Fruit fly (Drosophila melanogaster) whole organism, embryonic: ENCODE results near the gene corto.

Experiments used
- Atf3 ChIP-seq: fragments of 200-800 bp; sonication (Bioruptor generic); optimal IDR thresholded peaks from 3 replicates; lab custom pipeline; 2016; ENCODE audit warnings: missing biosample characterization, missing genetic modification characterization
- Atf6 ChIP-seq: fragments of 200-800 bp; sonication (Bioruptor generic); IDR thresholded peaks from 2 replicates; pipeline ENCODE4 v1.3.6; 2022; ENCODE audit warnings: missing biosample characterization, missing genetic modification characterization
- CG11085 ChIP-seq: fragments of 200-800 bp; sonication (Bioruptor generic); IDR thresholded peaks from 2 replicates; pipeline ENCODE4 v1.3.6; 2022; ENCODE audit warnings: missing biosample characterization, missing genetic modification characterization
- CG14710 ChIP-seq: fragments of 200-800 bp; sonication (Bioruptor generic); optimal IDR thresholded peaks from 3 replicates; lab custom pipeline; 2019; ENCODE audit warnings: missing biosample characterization, mild to moderate bottlenecking, missing genetic modification characterization, moderate library complexity
- CG1529 ChIP-seq: fragments of 200-800 bp; sonication (Bioruptor generic); optimal IDR thresholded peaks from 3 replicates; lab custom pipeline; 2018; ENCODE audit warnings: missing biosample characterization, missing genetic modification characterization
- CG18764 ChIP-seq: fragments of 200-800 bp; sonication (Bioruptor generic); optimal IDR thresholded peaks from 3 replicates; lab custom pipeline; 2016; ENCODE audit warnings: missing biosample characterization, missing genetic modification characterization
- CG2116 ChIP-seq: fragments of 200-800 bp; sonication (Bioruptor generic); optimal IDR thresholded peaks from 3 replicates; lab custom pipeline; 2018; ENCODE audit warnings: missing biosample characterization, mild to moderate bottlenecking, missing genetic modification characterization
- CG3838 ChIP-seq: fragments of 200-800 bp; sonication (Bioruptor generic); optimal IDR thresholded peaks from 3 replicates; lab custom pipeline; 2016; ENCODE audit warnings: missing biosample characterization, missing genetic modification characterization
- CG4617 ChIP-seq: fragments of 200-800 bp; sonication (Bioruptor generic); optimal IDR thresholded peaks from 3 replicates; lab custom pipeline; 2016; ENCODE audit warnings: missing biosample characterization, missing genetic modification characterization, borderline replicate concordance
- CG6654 ChIP-seq: fragments of 200-800 bp; sonication (Bioruptor generic); optimal IDR thresholded peaks from 2 replicates; lab custom pipeline; 2017; ENCODE audit warnings: missing biosample characterization, mild to moderate bottlenecking, missing genetic modification characterization
- CG6683 ChIP-seq: fragments of 200-800 bp; sonication (Bioruptor generic); optimal IDR thresholded peaks from 2 replicates; lab custom pipeline; 2017; ENCODE audit warnings: missing biosample characterization, mild to moderate bottlenecking, missing genetic modification characterization, missing genetic modification reagents
- CG7928 ChIP-seq: fragments of 200-800 bp; sonication (Bioruptor generic); optimal IDR thresholded peaks from 2 replicates; lab custom pipeline; 2017; ENCODE audit warnings: missing biosample characterization, mild to moderate bottlenecking, missing genetic modification characterization
- CG8089 ChIP-seq: fragments of 200-800 bp; sonication (Bioruptor generic); optimal IDR thresholded peaks from 3 replicates; lab custom pipeline; 2016; ENCODE audit warnings: missing biosample characterization, missing genetic modification characterization
- CG8281 ChIP-seq: fragments of 200-800 bp; sonication (Bioruptor generic); optimal IDR thresholded peaks from 2 replicates; lab custom pipeline; 2018; ENCODE audit warnings: missing biosample characterization, mild to moderate bottlenecking, missing genetic modification characterization, moderate library complexity
- CG8388 ChIP-seq: fragments of 200-800 bp; sonication (Bioruptor generic); optimal IDR thresholded peaks from 2 replicates; lab custom pipeline; 2019; ENCODE audit warnings: missing biosample characterization, mild to moderate bottlenecking, missing genetic modification characterization, moderate library complexity
- CG8478 ChIP-seq: fragments of >200 bp; optimal IDR thresholded peaks from 2 replicates; lab custom pipeline; 2018
- Dbx ChIP-seq: fragments of 200-800 bp; sonication (Bioruptor generic); IDR thresholded peaks from 3 replicates; pipeline ENCODE4 v1.3.6; 2022; ENCODE audit warnings: missing biosample characterization, missing genetic modification characterization
- Doc2 ChIP-seq: fragments of 200-800 bp; sonication (Bioruptor generic); IDR thresholded peaks from 2 replicates; pipeline ENCODE4 v1.3.6; 2022; ENCODE audit warnings: missing biosample characterization, missing genetic modification characterization
- Doc3 ChIP-seq: fragments of 200-800 bp; sonication (Bioruptor generic); IDR thresholded peaks from 3 replicates; pipeline ENCODE4 v1.3.6; 2022; ENCODE audit warnings: missing biosample characterization, missing genetic modification characterization; ENCODE audit not compliant: partially characterized antibody
- ERR ChIP-seq: fragments of 200-800 bp; sonication (Bioruptor generic); optimal IDR thresholded peaks from 2 replicates; lab custom pipeline; 2016; ENCODE audit warnings: missing biosample characterization, missing genetic modification characterization
- GATAe ChIP-seq: fragments of 200-800 bp; sonication (Bioruptor generic); conservative IDR thresholded peaks from 2 replicates; pipeline ENCODE4 v1.3.6; 2022; ENCODE audit warnings: missing biosample characterization, missing genetic modification characterization
- H15 ChIP-seq: fragments of 200-800 bp; sonication (Bioruptor generic); IDR thresholded peaks from 3 replicates; pipeline ENCODE4 v1.3.6; 2022; ENCODE audit warnings: missing biosample characterization, missing genetic modification characterization
- HLH54F ChIP-seq: fragments of 200-800 bp; sonication (Bioruptor generic); optimal IDR thresholded peaks from 3 replicates; lab custom pipeline; 2016; ENCODE audit warnings: missing biosample characterization, missing genetic modification characterization
- Hr51 ChIP-seq, 2 experiments: fragments of 200-800 bp; sonication (Bioruptor generic); optimal IDR thresholded peaks; 2 replicates in 1 of 2; 3 replicates in 1 of 2; lab custom pipeline; 2016 to 2018; ENCODE audit warnings: missing biosample characterization in 2 of 2, missing genetic modification characterization in 2 of 2, mild to moderate bottlenecking in 1 of 2, moderate library complexity in 1 of 2
- Lpt ChIP-seq: fragments of >200 bp; optimal IDR thresholded peaks from 2 replicates; lab custom pipeline; 2018; ENCODE audit warnings: missing biosample characterization, missing genetic modification characterization
- PHDP ChIP-seq: fragments of 200-800 bp; sonication (Bioruptor generic); optimal IDR thresholded peaks from 3 replicates; lab custom pipeline; 2018; ENCODE audit warnings: missing biosample characterization, mild to moderate bottlenecking, missing genetic modification characterization, moderate library complexity
- Ssrp ChIP-seq: fragments of 200-800 bp; sonication (Bioruptor generic); optimal IDR thresholded peaks from 2 replicates; lab custom pipeline; 2018; ENCODE audit warnings: missing biosample characterization, mild to moderate bottlenecking, missing genetic modification characterization, moderate library complexity
- Trl ChIP-seq, 3 experiments: fragments of >200 bp in 2 of 3; fragments of 200-800 bp in 1 of 3; sonication (Bioruptor generic) in 1 of 3; optimal IDR thresholded peaks; 2 replicates in 1 of 3; 3 replicates in 2 of 3; lab custom pipeline; 2016 to 2017; ENCODE audit warnings: missing biosample characterization in 1 of 3, missing genetic modification characterization in 1 of 3
- ash1 ChIP-seq: fragments of 200-800 bp; sonication (Bioruptor generic); optimal IDR thresholded peaks from 2 replicates; lab custom pipeline; 2018; ENCODE audit warnings: missing biosample characterization, mild to moderate bottlenecking, missing genetic modification characterization
- ci ChIP-seq: fragments of 200-800 bp; sonication (Bioruptor generic); IDR thresholded peaks from 3 replicates; pipeline ENCODE4 v1.3.6; 2022; ENCODE audit warnings: missing biosample characterization, missing genetic modification characterization
- corto ChIP-seq: fragments of 200-800 bp; sonication (Bioruptor generic); optimal IDR thresholded peaks from 2 replicates; lab custom pipeline; 2016; ENCODE audit warnings: missing biosample characterization, mild to moderate bottlenecking, missing genetic modification characterization, moderate library complexity
- crp ChIP-seq, 2 experiments: fragments of 200-800 bp; sonication (Bioruptor generic); optimal IDR thresholded peaks; 2 replicates in 1 of 2; 3 replicates in 1 of 2; lab custom pipeline; 2017; ENCODE audit warnings: missing biosample characterization in 2 of 2, missing genetic modification characterization in 2 of 2, mild to moderate bottlenecking in 1 of 2, moderate library complexity in 1 of 2
- fd3F ChIP-seq: fragments of 200-800 bp; sonication (Bioruptor generic); optimal IDR thresholded peaks from 2 replicates; lab custom pipeline; 2018; ENCODE audit warnings: missing biosample characterization, mild to moderate bottlenecking, missing genetic modification characterization, moderate library complexity
- fd64A ChIP-seq: fragments of 200-800 bp; sonication (Bioruptor generic); optimal IDR thresholded peaks from 3 replicates; lab custom pipeline; 2018; ENCODE audit warnings: missing biosample characterization, mild to moderate bottlenecking, missing genetic modification characterization
- gce ChIP-seq: fragments of 200-800 bp; sonication (Bioruptor generic); IDR thresholded peaks from 3 replicates; pipeline ENCODE4 v1.3.6; 2022; ENCODE audit warnings: missing biosample characterization, missing genetic modification characterization
- ind ChIP-seq: fragments of 200-800 bp; sonication (Bioruptor generic); optimal IDR thresholded peaks from 3 replicates; lab custom pipeline; 2016; ENCODE audit warnings: missing biosample characterization, missing genetic modification characterization
- lilli ChIP-seq: fragments of 200-800 bp; sonication (Bioruptor generic); optimal IDR thresholded peaks from 3 replicates; lab custom pipeline; 2016; ENCODE audit warnings: missing biosample characterization, missing genetic modification characterization
- nau ChIP-seq: fragments of 200-800 bp; sonication (Bioruptor generic); optimal IDR thresholded peaks from 3 replicates; lab custom pipeline; 2017; ENCODE audit warnings: missing biosample characterization, mild to moderate bottlenecking, missing genetic modification characterization, missing genetic modification reagents
- oc ChIP-seq: fragments of 200-800 bp; sonication (Bioruptor generic); optimal IDR thresholded peaks from 2 replicates; lab custom pipeline; 2018; ENCODE audit warnings: missing biosample characterization, mild to moderate bottlenecking, missing genetic modification characterization, moderate library complexity
- phol ChIP-seq: fragments of 200-800 bp; sonication (Bioruptor generic); optimal IDR thresholded peaks from 3 replicates; lab custom pipeline; 2018; ENCODE audit warnings: missing biosample characterization, mild to moderate bottlenecking, missing genetic modification characterization, moderate library complexity
- rib ChIP-seq: fragments of 200-800 bp; sonication (Bioruptor generic); IDR thresholded peaks from 2 replicates; pipeline ENCODE4 v1.3.6; 2022; ENCODE audit warnings: missing biosample characterization, missing genetic modification characterization
- sd ChIP-seq: fragments of 200-800 bp; sonication (Bioruptor generic); optimal IDR thresholded peaks from 3 replicates; lab custom pipeline; 2018; ENCODE audit warnings: missing biosample characterization, mild to moderate bottlenecking, missing genetic modification characterization, moderate library complexity
- sens-2 ChIP-seq: fragments of 200-800 bp; sonication (Bioruptor generic); IDR thresholded peaks from 2 replicates; pipeline ENCODE4 v1.3.6; 2022; ENCODE audit warnings: missing biosample characterization, missing genetic modification characterization
- tin ChIP-seq: fragments of 200-800 bp; sonication (Bioruptor generic); optimal IDR thresholded peaks from 3 replicates; lab custom pipeline; 2016; ENCODE audit warnings: missing biosample characterization, missing genetic modification characterization
- ttk ChIP-seq: fragments of 200-800 bp; sonication (Bioruptor generic); IDR thresholded peaks from 2 replicates; pipeline ENCODE4 v2.1.2; 2022; ENCODE audit warnings: missing biosample characterization, missing genetic modification characterization
- tup ChIP-seq: fragments of 200-800 bp; sonication (Bioruptor generic); optimal IDR thresholded peaks from 2 replicates; lab custom pipeline; 2016; ENCODE audit warnings: missing biosample characterization, mild to moderate bottlenecking, missing genetic modification characterization, moderate library complexity
- tx ChIP-seq: fragments of 200-800 bp; sonication (Bioruptor generic); optimal IDR thresholded peaks from 2 replicates; lab custom pipeline; 2016; ENCODE audit warnings: missing biosample characterization, missing genetic modification characterization
- unpg ChIP-seq: fragments of 200-800 bp; sonication (Bioruptor generic); optimal IDR thresholded peaks from 3 replicates; lab custom pipeline; 2018; ENCODE audit warnings: missing biosample characterization, mild to moderate bottlenecking, missing genetic modification characterization, moderate library complexity
- wor ChIP-seq: fragments of 200-800 bp; sonication (Bioruptor generic); IDR thresholded peaks from 2 replicates; pipeline ENCODE4 v1.3.6; 2022; ENCODE audit warnings: missing biosample characterization, missing genetic modification characterization

The corto gene

dm6 chr3R:5112814-5113486 is 26.1 kb upstream of the corto start (continued):
- peak; percentile 94 for TF ChIP-seq nau (GFP tag; lab: Kevin White, UChicago)
- peak; percentile 88 for TF ChIP-seq CG3838
- peak; percentile 98 for TF ChIP-seq CG14710 (tag; lab: Kevin White, UChicago)
- peak; percentile 89 for TF ChIP-seq HLH54F (GFP tag; lab: Kevin White, UChicago)
- peak; percentile 83 for TF ChIP-seq sd (tag; lab: Kevin White, UChicago)
- peak; percentile 98 for TF ChIP-seq phol
- no peak for TF ChIP-seq Lpt (GFP tag; lab: Kevin White, UChicago)
- TF ChIP-seq Hr51 (GFP tag; optimal IDR thresholded peaks at IDR 0.05; lab: Kevin White, UChicago): peak; percentile 91 to 94
- TF ChIP-seq tup (GFP tag; lab: Kevin White, UChicago): peak; percentile 93
- peak; percentile 99 for TF ChIP-seq CG1529 (GFP tag; lab: Kevin White, UChicago)
- TF ChIP-seq Doc2 (GFP tag; lab: Robert Waterston, UW): no peak
- TF ChIP-seq sens-2 (GFP tag; lab: Robert Waterston, UW): peak; percentile 97
- TF ChIP-seq wor (GFP tag; lab: Robert Waterston, UW): peak; percentile 95
- peak; percentile 30 for TF ChIP-seq ash1 (GFP tag; lab: Kevin White, UChicago)
- peak; percentile 74 for TF ChIP-seq CG6683 (GFP tag; lab: Kevin White, UChicago)
- TF ChIP-seq unpg (GFP tag; lab: Kevin White, UChicago): peak; percentile 98
- peak; percentile 99 for TF ChIP-seq oc
- peak; percentile 99 for TF ChIP-seq ci (GFP tag; lab: Robert Waterston, UW)
- TF ChIP-seq CG8281: peak; percentile 83
- TF ChIP-seq Atf3 (GFP tag; lab: Kevin White, UChicago): peak; percentile 98
- TF ChIP-seq tin (GFP tag; lab: Kevin White, UChicago): peak; percentile 98
- peak; percentile 92 for TF ChIP-seq ttk (GFP tag; lab: Robert Waterston, UW)
- TF ChIP-seq Ssrp (tag; lab: Kevin White, UChicago): peak; percentile 98
- no peak; the same call in 1 of the 2 replicates for TF ChIP-seq GATAe (GFP tag; lab: Robert Waterston, UW)
- TF ChIP-seq CG8388 (GFP tag; lab: Kevin White, UChicago): peak; percentile 98
- TF ChIP-seq PHDP (tag; lab: Kevin White, UChicago): peak; percentile 95
- peak; percentile 93 for TF ChIP-seq ind
- TF ChIP-seq CG18764 (GFP tag; lab: Kevin White, UChicago): peak; percentile 97
- peak; percentile 95 for TF ChIP-seq tx (GFP tag; lab: Kevin White, UChicago)
- TF ChIP-seq CG8478 (lab: Kevin White, UChicago): no peak
- TF ChIP-seq CG11085 (GFP tag; lab: Robert Waterston, UW): peak; percentile 65
- peak; percentile 90 for TF ChIP-seq lilli (GFP tag; lab: Kevin White, UChicago)
- no peak for TF ChIP-seq corto (GFP tag; lab: Kevin White, UChicago)
- peak; percentile 96 for TF ChIP-seq gce (GFP tag; lab: Robert Waterston, UW)
- TF ChIP-seq crp (GFP tag; optimal IDR thresholded peaks at IDR 0.05; lab: Kevin White, UChicago): peak; percentile 49 to 68
- TF ChIP-seq CG8089 (GFP tag; lab: Kevin White, UChicago): peak; percentile 98
- peak; percentile 89 for TF ChIP-seq CG6654 (GFP tag; lab: Kevin White, UChicago)
- no peak for TF ChIP-seq Dbx
- TF ChIP-seq Trl (optimal IDR thresholded peaks at IDR 0.05; lab: Kevin White, UChicago): no peak
- peak; percentile 98 for TF ChIP-seq Trl (GFP tag; optimal IDR thresholded peaks at IDR 0.05; lab: Kevin White, UChicago)
- TF ChIP-seq Atf6 (GFP tag; lab: Robert Waterston, UW): peak; percentile 66
- peak; percentile 99 for TF ChIP-seq fd64A (GFP tag; lab: Kevin White, UChicago)
- peak; percentile 24 for TF ChIP-seq CG7928 (GFP tag; lab: Kevin White, UChicago)
- peak; percentile 96 for TF ChIP-seq CG4617 (GFP tag; lab: Kevin White, UChicago)
- peak; percentile 27 for TF ChIP-seq fd3F (GFP tag; lab: Kevin White, UChicago)
- TF ChIP-seq CG2116: peak; percentile 80
- peak; percentile 74; the same call in 1 of the 2 replicates for TF ChIP-seq rib
- peak; percentile 86 for TF ChIP-seq ERR (GFP tag; lab: Kevin White, UChicago)
- TF ChIP-seq Doc3 (GFP tag; lab: Robert Waterston, UW): no peak
- TF ChIP-seq H15 (GFP tag; lab: Robert Waterston, UW): peak; percentile 94
